Fruit fly (Drosophila melanogaster) whole organism, embryonic: ENCODE measurements around the gene CG46310.

Experiments used
- BtbVII ChIP-seq: fragments of 200-800 bp; sonication (Bioruptor generic); optimal IDR thresholded peaks from 3 replicates; lab custom pipeline; 2017; ENCODE audit warnings: missing biosample characterization, mild to moderate bottlenecking, missing genetic modification characterization
- CG10543 ChIP-seq: fragments of 200-800 bp; sonication (Bioruptor generic); optimal IDR thresholded peaks from 3 replicates; lab custom pipeline; 2017; ENCODE audit warnings: missing biosample characterization, mild to moderate bottlenecking, missing genetic modification characterization, moderate library complexity
- CG11456 ChIP-seq: fragments of 200-800 bp; sonication (Bioruptor generic); IDR thresholded peaks from 3 replicates; pipeline ENCODE4 v1.3.6; 2022; ENCODE audit warnings: missing biosample characterization, missing genetic modification characterization
- CG34422 ChIP-seq: fragments of 200-800 bp; sonication (Bioruptor generic); IDR thresholded peaks from 3 replicates; pipeline ENCODE4 v1.3.6; 2022; ENCODE audit warnings: missing biosample characterization, missing genetic modification characterization
- CG6854 ChIP-seq: fragments of 200-800 bp; sonication (Bioruptor generic); optimal IDR thresholded peaks from 3 replicates; lab custom pipeline; 2017; ENCODE audit warnings: missing biosample characterization, mild to moderate bottlenecking, missing genetic modification characterization
- CG7786 ChIP-seq: fragments of 200-800 bp; sonication (Bioruptor generic); optimal IDR thresholded peaks from 2 replicates; lab custom pipeline; 2016; ENCODE audit warnings: missing biosample characterization, missing genetic modification characterization
- CG8281 ChIP-seq: fragments of 200-800 bp; sonication (Bioruptor generic); optimal IDR thresholded peaks from 2 replicates; lab custom pipeline; 2018; ENCODE audit warnings: missing biosample characterization, mild to moderate bottlenecking, missing genetic modification characterization, moderate library complexity
- CG8290 ChIP-seq, 3 experiments: fragments of 200-800 bp; sonication (Bioruptor generic); optimal IDR thresholded peaks; 2 replicates each; lab custom pipeline; 2016 to 2019; ENCODE audit warnings: missing biosample characterization in 3 of 3, missing genetic modification characterization in 3 of 3, mild to moderate bottlenecking in 2 of 3, moderate library complexity in 1 of 3
- CG8924 ChIP-seq: fragments of 200-800 bp; optimal IDR thresholded peaks from 3 replicates; lab custom pipeline; 2019; ENCODE audit warnings: missing biosample characterization, mild to moderate bottlenecking, missing genetic modification characterization, moderate library complexity
- CTCF ChIP-seq: fragments of 200-800 bp; sonication (Bioruptor generic); optimal IDR thresholded peaks from 2 replicates; lab custom pipeline; 2017; ENCODE audit warnings: missing biosample characterization, mild to moderate bottlenecking, missing genetic modification characterization, moderate library complexity
- D19B ChIP-seq: fragments of 200-800 bp; sonication (Bioruptor generic); optimal IDR thresholded peaks from 2 replicates; lab custom pipeline; 2017; ENCODE audit warnings: missing biosample characterization, mild to moderate bottlenecking, missing genetic modification characterization
- Dfd ChIP-seq, 2 experiments: fragments of >200 bp; optimal IDR thresholded peaks; 2 replicates each; lab custom pipeline; 2017; ENCODE audit warnings: missing biosample characterization in 2 of 2, missing genetic modification characterization in 2 of 2
- Ets97D ChIP-seq: fragments of 200-800 bp; sonication (Bioruptor generic); optimal IDR thresholded peaks from 3 replicates; lab custom pipeline; 2016; ENCODE audit warnings: missing biosample characterization, missing genetic modification characterization
- Fer3 ChIP-seq: fragments of 200-800 bp; sonication (Bioruptor generic); optimal IDR thresholded peaks from 2 replicates; lab custom pipeline; 2018; ENCODE audit warnings: missing biosample characterization, mild to moderate bottlenecking, missing genetic modification characterization, moderate library complexity
- HmgD ChIP-seq: fragments of 200-800 bp; sonication (Bioruptor generic); optimal IDR thresholded peaks from 3 replicates; lab custom pipeline; 2016; ENCODE audit warnings: missing biosample characterization, missing genetic modification characterization
- PHDP ChIP-seq: fragments of 200-800 bp; sonication (Bioruptor generic); optimal IDR thresholded peaks from 3 replicates; lab custom pipeline; 2018; ENCODE audit warnings: missing biosample characterization, mild to moderate bottlenecking, missing genetic modification characterization, moderate library complexity
- Poxn ChIP-seq: fragments of 200-800 bp; sonication (Bioruptor generic); IDR thresholded peaks from 2 replicates; pipeline ENCODE4 v1.3.6; 2022; ENCODE audit warnings: missing biosample characterization, missing genetic modification characterization
- Rfx ChIP-seq: fragments of 200-800 bp; sonication (Bioruptor generic); IDR thresholded peaks from 2 replicates; pipeline ENCODE4 v1.3.6; 2022; ENCODE audit warnings: missing biosample characterization, missing genetic modification characterization
- Sox100B ChIP-seq: fragments of 200-800 bp; sonication (Bioruptor generic); optimal IDR thresholded peaks from 3 replicates; lab custom pipeline; 2018; ENCODE audit warnings: missing biosample characterization, mild to moderate bottlenecking, missing genetic modification characterization
- chif ChIP-seq, 2 experiments: fragments of 200-800 bp; sonication (Bioruptor generic); optimal IDR thresholded peaks; 3 replicates each; lab custom pipeline; 2016; ENCODE audit warnings: missing biosample characterization in 2 of 2, missing genetic modification characterization in 2 of 2
- ci ChIP-seq: fragments of 200-800 bp; sonication (Bioruptor generic); IDR thresholded peaks from 3 replicates; pipeline ENCODE4 v1.3.6; 2022; ENCODE audit warnings: missing biosample characterization, missing genetic modification characterization
- esg ChIP-seq: fragments of 200-800 bp; sonication (Bioruptor generic); conservative IDR thresholded peaks from 2 replicates; pipeline ENCODE4 v1.3.6; 2022; ENCODE audit warnings: missing biosample characterization, missing genetic modification characterization
- eve ChIP-seq, 2 experiments: fragments of >200 bp; optimal IDR thresholded peaks; 2 replicates each; lab custom pipeline; 2017; ENCODE audit warnings: missing biosample characterization in 2 of 2, missing genetic modification characterization in 2 of 2
- ftz-f1 ChIP-seq: fragments of 200-800 bp; sonication (Bioruptor generic); optimal IDR thresholded peaks from 2 replicates; lab custom pipeline; 2016; ENCODE audit warnings: missing biosample characterization, missing genetic modification characterization
- mam ChIP-seq: fragments of 200-800 bp; sonication (Bioruptor generic); optimal IDR thresholded peaks from 3 replicates; lab custom pipeline; 2016; ENCODE audit warnings: missing biosample characterization, missing genetic modification characterization
- pan ChIP-seq, 4 experiments: fragments of >200 bp in 3 of 4; fragments of 200-800 bp in 1 of 4; sonication (Bioruptor generic) in 1 of 4; optimal IDR thresholded peaks in 3 of 4; IDR thresholded peaks in 1 of 4; 2 replicates each; pipeline versions ENCODE4 v1.3.6 to Lab custom; 2017 to 2022; ENCODE audit warnings: missing biosample characterization in 2 of 4, missing genetic modification characterization in 2 of 4, mixed read lengths in 1 of 4
- pfk ChIP-seq: fragments of 200-800 bp; sonication (Bioruptor generic); optimal IDR thresholded peaks from 2 replicates; lab custom pipeline; 2018; ENCODE audit warnings: missing biosample characterization, mild to moderate bottlenecking, missing genetic modification characterization, moderate library complexity
- repo ChIP-seq: fragments of 200-800 bp; sonication (Bioruptor generic); optimal IDR thresholded peaks from 2 replicates; lab custom pipeline; 2016; ENCODE audit warnings: missing biosample characterization, missing genetic modification characterization
- row ChIP-seq: fragments of 200-800 bp; sonication (Bioruptor generic); IDR thresholded peaks from 3 replicates; pipeline ENCODE4 v1.3.6; 2022; ENCODE audit warnings: missing biosample characterization, missing genetic modification characterization
- sima ChIP-seq: fragments of 200-800 bp; sonication (Bioruptor generic); optimal IDR thresholded peaks from 2 replicates; lab custom pipeline; 2016; ENCODE audit warnings: missing biosample characterization, missing genetic modification characterization
- slou ChIP-seq: fragments of 200-800 bp; sonication (Bioruptor generic); optimal IDR thresholded peaks from 3 replicates; lab custom pipeline; 2016; ENCODE audit warnings: missing biosample characterization, missing genetic modification characterization
- tap ChIP-seq: fragments of 200-800 bp; optimal IDR thresholded peaks from 3 replicates; lab custom pipeline; 2019; ENCODE audit warnings: missing biosample characterization, mild to moderate bottlenecking, missing genetic modification characterization, moderate library complexity
- tup ChIP-seq: fragments of 200-800 bp; sonication (Bioruptor generic); optimal IDR thresholded peaks from 2 replicates; lab custom pipeline; 2016; ENCODE audit warnings: missing biosample characterization, mild to moderate bottlenecking, missing genetic modification characterization, moderate library complexity
- zen2 ChIP-seq: fragments of 200-800 bp; sonication (Bioruptor generic); IDR thresholded peaks from 3 replicates; pipeline ENCODE4 v1.3.6; 2022; ENCODE audit warnings: missing biosample characterization, missing genetic modification characterization; ENCODE audit not compliant: partially characterized antibody

CG46310 gene

DNA sequence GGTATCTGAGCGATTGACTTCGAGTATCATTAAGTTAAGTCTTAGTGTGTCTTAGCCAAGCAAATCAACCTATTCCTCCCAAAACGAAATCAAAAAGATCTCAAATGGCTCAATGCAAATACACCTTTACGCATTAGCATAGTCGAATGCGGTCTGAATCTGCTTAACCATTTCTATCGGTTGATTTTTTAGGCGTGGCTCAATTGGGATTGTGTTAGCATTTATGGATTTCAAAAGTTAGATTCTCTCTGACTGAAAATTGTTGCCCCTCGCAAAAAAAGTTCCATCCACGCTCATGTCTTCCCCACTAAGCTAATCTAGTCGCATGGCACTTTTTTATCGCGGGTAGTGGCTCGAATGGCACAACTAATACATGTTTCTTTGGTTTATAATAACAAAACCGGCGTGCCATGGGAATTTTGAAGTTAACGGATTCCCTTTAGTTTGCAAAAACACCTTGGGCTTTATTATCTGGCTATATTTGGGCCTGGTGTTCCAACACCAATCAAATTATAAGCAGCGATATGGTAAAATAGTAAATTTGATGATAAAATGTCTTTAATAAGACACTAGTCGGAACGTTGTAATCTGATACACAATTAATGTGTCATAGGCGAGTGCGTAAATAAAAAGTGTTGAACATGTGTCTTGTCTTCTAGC lies 55.1 kb downstream of the CG46310 start (continued):
- TF ChIP-seq repo (GFP tag; lab: Kevin White, UChicago) = no peak
- TF ChIP-seq CG34422 (GFP tag; lab: Robert Waterston, UW) = no peak
- no peak for TF ChIP-seq Sox100B (GFP tag; lab: Kevin White, UChicago)
- TF ChIP-seq Rfx (GFP tag; lab: Robert Waterston, UW) = peak; percentile 70
- no peak for TF ChIP-seq tup
- TF ChIP-seq Ets97D (GFP tag; lab: Kevin White, UChicago) = no peak
- TF ChIP-seq Poxn (GFP tag; lab: Robert Waterston, UW) = no peak
- no peak for TF ChIP-seq Dfd (GFP tag; optimal IDR thresholded peaks at IDR 0.05; lab: Kevin White, UChicago)
- 0 out of 3 replicates have a peak, but pooled peaks have one; percentile 35 for TF ChIP-seq CG11456 (GFP tag; lab: Robert Waterston, UW)
- no peak for TF ChIP-seq CTCF (GFP tag; lab: Kevin White, UChicago)
- peak; percentile 64 for TF ChIP-seq CG7786 (GFP tag; lab: Kevin White, UChicago)
- no peak for TF ChIP-seq sima (GFP tag; lab: Kevin White, UChicago)
- TF ChIP-seq esg = no peak
- TF ChIP-seq CG8290 (GFP tag; optimal IDR thresholded peaks at IDR 0.05; lab: Kevin White, UChicago) = no peak
- TF ChIP-seq CG8290 (tag; optimal IDR thresholded peaks at IDR 0.05; lab: Kevin White, UChicago) = no peak
- TF ChIP-seq D19B (GFP tag; lab: Kevin White, UChicago) = peak; percentile 35
- TF ChIP-seq tap (tag; lab: Kevin White, UChicago) = no peak
- TF ChIP-seq CG8924 (tag; lab: Kevin White, UChicago) = no peak
- peak; percentile 13 for TF ChIP-seq CG6854
- TF ChIP-seq ci (GFP tag; lab: Robert Waterston, UW) = no peak
- TF ChIP-seq Fer3 (tag; lab: Kevin White, UChicago) = peak; percentile 55
- peak; percentile 47 for TF ChIP-seq BtbVII
- no peak for TF ChIP-seq ftz-f1 (GFP tag; lab: Kevin White, UChicago)
- no peak for TF ChIP-seq chif (GFP tag; optimal IDR thresholded peaks at IDR 0.05; lab: Kevin White, UChicago)
- peak; percentile 13 for TF ChIP-seq PHDP
- TF ChIP-seq eve (GFP tag; optimal IDR thresholded peaks at IDR 0.05; lab: Kevin White, UChicago) = no peak
- TF ChIP-seq HmgD (GFP tag; lab: Kevin White, UChicago) = no peak
- no peak for TF ChIP-seq pfk (GFP tag; lab: Kevin White, UChicago)
- TF ChIP-seq CG8281 (tag; lab: Kevin White, UChicago) = no peak
- peak; percentile 53 for TF ChIP-seq mam (GFP tag; lab: Kevin White, UChicago)
- TF ChIP-seq slou (GFP tag; lab: Kevin White, UChicago) = no peak
- TF ChIP-seq row (GFP tag; lab: Robert Waterston, UW) = no peak
- no peak for TF ChIP-seq zen2 (GFP tag; lab: Robert Waterston, UW)
- TF ChIP-seq CG10543 (GFP tag; lab: Kevin White, UChicago) = no peak
- no peak for TF ChIP-seq pan (optimal IDR thresholded peaks at IDR 0.05; lab: Kevin White, UChicago)
- no peak for TF ChIP-seq pan (GFP tag; optimal IDR thresholded peaks at IDR 0.05 in 1 of 2, IDR thresholded peaks at IDR 0.05 in 1 of 2)
- TF ChIP-seq, all 482 proteins: peak for 85
